Worm (Caenorhabditis elegans) whole organism, late embryonic: ENCODE measurements around the gene Y49F6C.7.

Source experiments
- C08G9.2 ChIP-seq: sonication (generic microtip); optimal IDR thresholded peaks from 2 replicates; lab custom pipeline; 2016; ENCODE audit warnings: mild to moderate bottlenecking, missing genetic modification characterization, moderate library complexity, missing compliant biosample characterization
- K02D7.2 ChIP-seq: sonication (generic microtip); optimal IDR thresholded peaks from 2 replicates; lab custom pipeline; 2017; ENCODE audit warnings: mild to moderate bottlenecking, missing genetic modification characterization, missing compliant biosample characterization
- K09A11.1 ChIP-seq: sonication (generic microtip); optimal IDR thresholded peaks from 2 replicates; lab custom pipeline; 2017; ENCODE audit warnings: antibody characterized with exemption, mild to moderate bottlenecking, missing genetic modification characterization, missing compliant biosample characterization; ENCODE audit not compliant: insufficient read depth
- T23F11.4 ChIP-seq: fragments of 200-800 bp; sonication (Bioruptor generic); optimal IDR thresholded peaks from 2 replicates; lab custom pipeline; 2018; ENCODE audit warnings: mild to moderate bottlenecking, missing genetic modification characterization, missing compliant biosample characterization
- Y22D7AL.16 ChIP-seq: sonication (generic microtip); optimal IDR thresholded peaks from 2 replicates; lab custom pipeline; 2016; ENCODE audit warnings: missing genetic modification characterization, missing compliant biosample characterization
- ceh-18 ChIP-seq: sonication (generic microtip); optimal IDR thresholded peaks from 2 replicates; lab custom pipeline; 2016; ENCODE audit warnings: missing genetic modification characterization, missing compliant biosample characterization
- ceh-2 ChIP-seq: sonication (generic microtip); optimal IDR thresholded peaks from 2 replicates; lab custom pipeline; 2016; ENCODE audit warnings: missing genotype, missing genetic modification characterization, missing compliant biosample characterization
- ceh-45 ChIP-seq: fragments of 200-800 bp; sonication (Bioruptor generic); IDR thresholded peaks from 2 replicates; pipeline ENCODE4 v1.3.6; 2022; ENCODE audit warnings: missing genetic modification reagents, missing genetic modification characterization, missing compliant biosample characterization
- ceh-48 ChIP-seq: sonication (generic microtip); optimal IDR thresholded peaks from 2 replicates; lab custom pipeline; 2016; ENCODE audit warnings: missing genetic modification characterization, inconsistent platforms, missing compliant biosample characterization
- ceh-9 ChIP-seq: sonication (generic microtip); optimal IDR thresholded peaks from 2 replicates; lab custom pipeline; 2016; ENCODE audit warnings: mild to moderate bottlenecking, missing genetic modification characterization, inconsistent platforms, missing compliant biosample characterization
- che-1 ChIP-seq: sonication (generic microtip); optimal IDR thresholded peaks from 2 replicates; lab custom pipeline; 2016; ENCODE audit warnings: mild to moderate bottlenecking, missing genetic modification characterization, missing compliant biosample characterization
- dmd-4 ChIP-seq: sonication (generic microtip); optimal IDR thresholded peaks from 2 replicates; lab custom pipeline; 2016; ENCODE audit warnings: borderline replicate concordance, missing genetic modification characterization, missing compliant biosample characterization
- dve-1 ChIP-seq: sonication (generic microtip); optimal IDR thresholded peaks from 2 replicates; lab custom pipeline; 2017; ENCODE audit warnings: antibody characterized with exemption, mild to moderate bottlenecking, missing genetic modification characterization, missing compliant biosample characterization
- elt-2 ChIP-seq: sonication (generic microtip); optimal IDR thresholded peaks from 2 replicates; lab custom pipeline; 2016; ENCODE audit warnings: missing genetic modification reagents, missing genetic modification characterization, missing compliant biosample characterization
- elt-4 ChIP-seq: sonication (generic microtip); optimal IDR thresholded peaks from 2 replicates; lab custom pipeline; 2016; ENCODE audit warnings: missing genetic modification characterization, missing compliant biosample characterization
- fax-1 ChIP-seq: sonication (generic microtip); optimal IDR thresholded peaks from 2 replicates; lab custom pipeline; 2016; ENCODE audit warnings: missing genotype, missing genetic modification characterization, missing compliant biosample characterization
- hlh-13 ChIP-seq: fragments of 200-800 bp; sonication (Bioruptor generic); optimal IDR thresholded peaks from 2 replicates; lab custom pipeline; 2018; ENCODE audit warnings: mild to moderate bottlenecking, missing genetic modification characterization, missing compliant biosample characterization
- hlh-15 ChIP-seq: sonication (generic microtip); optimal IDR thresholded peaks from 2 replicates; lab custom pipeline; 2016; ENCODE audit warnings: missing genetic modification characterization, missing compliant biosample characterization
- hlh-30 ChIP-seq: sonication (generic microtip); optimal IDR thresholded peaks from 2 replicates; lab custom pipeline; 2017; ENCODE audit warnings: antibody characterized with exemption, missing genetic modification characterization, missing compliant biosample characterization; ENCODE audit not compliant: insufficient read depth
- hlh-8 ChIP-seq: sonication (generic microtip); optimal IDR thresholded peaks from 2 replicates; lab custom pipeline; 2016; ENCODE audit warnings: missing genotype, missing genetic modification characterization, missing compliant biosample characterization
- lim-6 ChIP-seq: sonication (generic microtip); optimal IDR thresholded peaks from 2 replicates; lab custom pipeline; 2016; ENCODE audit warnings: missing genetic modification characterization, missing compliant biosample characterization
- madf-2 ChIP-seq: sonication (generic microtip); optimal IDR thresholded peaks from 2 replicates; lab custom pipeline; 2017; ENCODE audit warnings: missing genetic modification characterization, missing compliant biosample characterization
- mec-3 ChIP-seq: sonication (generic microtip); optimal IDR thresholded peaks from 2 replicates; lab custom pipeline; 2016; ENCODE audit warnings: borderline replicate concordance, missing genetic modification characterization, missing compliant biosample characterization
- nhr-11 ChIP-seq: fragments of 150-350 bp; optimal IDR thresholded peaks from 2 replicates; lab custom pipeline; 2014; ENCODE audit warnings: missing biosample characterization, missing genetic modification characterization
- npax-4 ChIP-seq: sonication (generic microtip); optimal IDR thresholded peaks from 2 replicates; lab custom pipeline; 2016; ENCODE audit warnings: missing genetic modification characterization, missing compliant biosample characterization
- odd-2 ChIP-seq: sonication (generic microtip); optimal IDR thresholded peaks from 2 replicates; lab custom pipeline; 2017; ENCODE audit warnings: antibody characterized with exemption, mild to moderate bottlenecking, missing genetic modification characterization, missing compliant biosample characterization
- pag-3 ChIP-seq: sonication (generic microtip); optimal IDR thresholded peaks from 2 replicates; lab custom pipeline; 2016; ENCODE audit warnings: missing compliant biosample characterization, missing genetic modification characterization, borderline replicate concordance
- pha-4 ChIP-seq: fragments of 150-350 bp; optimal IDR thresholded peaks from 2 replicates; lab custom pipeline; 2018; ENCODE audit warnings: missing biosample characterization, missing genetic modification reagents, missing genetic modification characterization
- pqm-1 ChIP-seq: sonication (generic microtip); optimal IDR thresholded peaks from 2 replicates; lab custom pipeline; 2016; ENCODE audit warnings: missing genetic modification characterization, missing compliant biosample characterization
- pros-1 ChIP-seq: fragments of 150-350 bp; optimal IDR thresholded peaks from 2 replicates; lab custom pipeline; 2014; ENCODE audit warnings: missing biosample characterization, missing genetic modification reagents, missing genetic modification characterization
- rnt-1 ChIP-seq: sonication (generic microtip); optimal IDR thresholded peaks from 2 replicates; lab custom pipeline; 2016; ENCODE audit warnings: missing genetic modification characterization, missing compliant biosample characterization
- sdc-2 ChIP-seq: sonication (generic microtip); optimal IDR thresholded peaks from 2 replicates; lab custom pipeline; 2016; ENCODE audit warnings: missing genotype, missing genetic modification characterization, missing compliant biosample characterization
- tbx-2 ChIP-seq: sonication (generic microtip); optimal IDR thresholded peaks from 2 replicates; lab custom pipeline; 2016; ENCODE audit warnings: missing genetic modification characterization, missing compliant biosample characterization
- ttx-3 ChIP-seq: sonication (generic microtip); optimal IDR thresholded peaks from 2 replicates; lab custom pipeline; 2016; ENCODE audit warnings: missing genetic modification reagents, missing genetic modification characterization, missing compliant biosample characterization
- unc-42 ChIP-seq: sonication (generic microtip); optimal IDR thresholded peaks from 2 replicates; lab custom pipeline; 2016; ENCODE audit warnings: missing genotype, missing genetic modification characterization, missing compliant biosample characterization
- unc-86 ChIP-seq: sonication (generic microtip); optimal IDR thresholded peaks from 2 replicates; lab custom pipeline; 2016; ENCODE audit warnings: missing genetic modification characterization, missing compliant biosample characterization

Gene Y49F6C.7

DNA sequence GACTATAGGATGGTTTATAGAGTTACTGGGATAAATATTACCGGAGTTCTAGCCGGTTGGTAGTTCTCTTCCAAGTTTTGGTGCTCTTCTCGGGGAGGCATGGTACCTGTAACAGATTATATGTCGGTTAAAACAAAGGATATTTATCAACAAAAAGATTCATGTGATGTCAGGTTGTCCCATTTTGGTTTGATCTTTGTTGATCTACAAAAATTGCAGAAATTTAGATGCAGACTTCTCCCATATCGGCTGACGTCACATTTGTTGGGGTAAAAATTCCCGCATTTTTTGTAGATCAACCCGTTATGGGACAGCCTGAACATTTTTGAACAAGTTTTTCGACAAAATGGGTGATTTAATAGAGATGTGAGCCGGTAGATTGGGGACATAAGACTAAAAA, at the start of gene Y49F6C.7:
Gene Y49F6C.7 (minus strand): TSS at position 101 of the 400 bp plus-strand sequence.
- TF ChIP-seq hlh-30 (tag; lab: Kevin White, UChicago) (no peak), K02D7.2 (tag; lab: Kevin White, UChicago) (no peak), dve-1 (no peak), ceh-48 (tag; lab: Kevin White, UChicago) (no peak), hlh-13 (GFP tag; lab: Kevin White, UChicago) (no peak), mec-3 (tag; lab: Kevin White, UChicago) (no peak), K09A11.1 (tag; lab: Kevin White, UChicago) (no peak), pha-4 (tag; lab: Kevin White, UChicago) (no peak), pqm-1 (no peak), che-1 (tag; lab: Kevin White, UChicago) (no peak), ceh-45 (GFP tag; lab: Robert Waterston, UW) (no peak), nhr-11 (tag; lab: Kevin White, UChicago) (no peak), pag-3 (tag; lab: Kevin White, UChicago) (no peak)

DNA sequence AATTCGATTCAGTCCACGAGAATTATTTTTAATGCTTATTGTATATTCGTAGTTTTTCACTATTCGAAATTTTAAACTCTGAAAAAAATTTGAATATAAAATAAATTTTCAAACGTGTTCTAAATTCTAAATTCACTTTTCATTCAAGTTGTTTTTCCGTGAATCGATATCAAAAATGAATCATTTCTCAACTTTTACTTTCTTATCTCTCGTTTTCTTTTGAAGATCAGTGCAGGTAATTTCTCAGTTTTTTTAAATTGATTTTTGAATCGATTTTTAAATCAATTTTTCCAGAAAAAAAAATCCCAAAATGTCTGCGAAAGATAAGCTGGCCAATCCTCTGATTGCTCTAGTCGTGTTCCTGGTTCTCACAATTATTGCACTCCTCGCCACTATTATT, 48.5 kb upstream of the Y49F6C.7 start, which contains the start of gene nep-6:
Gene nep-6 (plus strand): TSS at position 301 of the 400 bp plus-strand sequence.
- TF ChIP-seq madf-2 (tag; lab: Kevin White, UChicago) (no peak), hlh-15 (tag; lab: Kevin White, UChicago) (no peak), hlh-13 (GFP tag; lab: Kevin White, UChicago) (no peak), pros-1 (tag; lab: Kevin White, UChicago) (no peak), hlh-8 (tag; lab: Kevin White, UChicago) (no peak), ceh-2 (tag; lab: Kevin White, UChicago) (no peak), odd-2 (tag; lab: Kevin White, UChicago) (no peak), ttx-3 (tag; lab: Kevin White, UChicago) (no peak), pag-3 (tag; lab: Kevin White, UChicago) (no peak), tbx-2 (tag; lab: Kevin White, UChicago) (no peak), lim-6 (tag; lab: Kevin White, UChicago) (no peak), sdc-2 (tag; lab: Kevin White, UChicago) (no peak), nhr-11 (tag; lab: Kevin White, UChicago) (no peak), T23F11.4 (no peak), elt-4 (tag; lab: Kevin White, UChicago) (no peak)

DNA sequence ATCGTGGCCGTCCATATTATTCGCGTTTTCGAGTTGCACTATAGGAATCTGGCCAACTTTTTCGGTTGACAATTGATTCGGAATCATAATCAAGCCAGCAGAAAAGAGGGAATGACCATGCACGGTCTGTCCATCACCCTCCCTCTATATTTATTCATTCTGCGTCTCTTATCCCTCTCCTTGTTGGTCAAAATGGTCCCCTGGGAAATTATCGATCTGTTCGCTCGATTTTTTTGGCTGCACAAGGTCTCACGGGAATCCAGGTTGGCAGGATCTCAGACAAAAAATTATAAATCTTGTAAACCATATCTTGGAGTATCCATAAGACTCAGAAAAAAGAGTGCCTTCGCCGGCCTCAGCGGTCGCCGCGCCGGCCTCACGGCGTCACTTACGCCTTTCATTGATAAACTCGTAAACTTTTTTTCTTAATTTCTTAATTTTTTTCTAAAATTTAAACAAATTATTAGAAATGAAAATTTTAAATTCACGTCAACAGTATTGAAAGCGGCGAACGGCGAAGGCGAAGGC, 46.5 kb upstream of the Y49F6C.7 start, which contains the start of the genes F18A12.7 and F18A12.2:
Gene F18A12.7 (minus strand): TSS at position 101 of the 528 bp plus-strand sequence.
Gene F18A12.2 (plus strand): TSS at position 478 of the 528 bp plus-strand sequence.
- TF ChIP-seq pha-4 (tag; lab: Kevin White, UChicago) (no peak), unc-86 (tag; lab: Kevin White, UChicago) (no peak), unc-42 (no peak), madf-2 (tag; lab: Kevin White, UChicago) (no peak), Y22D7AL.16 (no peak)

DNA sequence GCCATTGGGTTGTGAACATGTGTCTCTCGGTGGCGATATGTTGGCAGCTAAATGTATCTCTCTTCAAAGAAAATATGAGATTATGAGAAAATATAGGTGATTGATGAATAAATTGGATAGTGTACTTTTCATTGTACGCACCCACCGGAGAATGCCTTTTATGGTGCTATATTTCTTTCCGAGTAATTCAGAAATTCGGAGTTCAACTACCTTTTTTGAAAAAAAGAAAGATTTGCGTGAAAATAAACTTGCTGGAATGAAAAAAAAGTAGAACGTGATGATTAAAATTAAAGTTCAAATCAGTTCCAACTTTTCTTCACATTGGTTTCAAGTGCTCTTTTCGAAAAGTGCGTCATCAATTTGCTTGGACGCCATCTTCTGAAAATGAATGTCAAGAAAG, 35.5 kb upstream of the Y49F6C.7 start, which contains the start of gene nep-8:
Gene nep-8 (plus strand): TSS at position 301 of the 400 bp plus-strand sequence.
- TF ChIP-seq C08G9.2 = no peak
- TF ChIP-seq mec-3 (tag; lab: Kevin White, UChicago) = no peak
- no peak for TF ChIP-seq madf-2 (tag; lab: Kevin White, UChicago)
- no peak for TF ChIP-seq rnt-1 (tag; lab: Kevin White, UChicago)
- TF ChIP-seq ceh-18 (tag; lab: Kevin White, UChicago) = no peak
- TF ChIP-seq Y22D7AL.16 = no peak
- no peak for TF ChIP-seq ceh-9 (tag; lab: Kevin White, UChicago)
- no peak for TF ChIP-seq npax-4 (tag; lab: Kevin White, UChicago)
- TF ChIP-seq ceh-48 (tag; lab: Kevin White, UChicago) = no peak
- TF ChIP-seq odd-2 (tag; lab: Kevin White, UChicago) = no peak
- TF ChIP-seq dmd-4 (tag; lab: Kevin White, UChicago) = no peak
- no peak for TF ChIP-seq elt-2 (tag; lab: Kevin White, UChicago)
- no peak for TF ChIP-seq hlh-15 (tag; lab: Kevin White, UChicago)
- no peak for TF ChIP-seq fax-1
- no peak for TF ChIP-seq che-1 (tag; lab: Kevin White, UChicago)
